Worm (Caenorhabditis elegans) whole organism, L3 larva: Measurements from ENCODE around the gene C25E10.8.

ENCODE experiments used
- R02D3.7 ChIP-seq: fragments of 150-350 bp; optimal IDR thresholded peaks from 2 replicates; lab custom pipeline; 2014; ENCODE audit warnings: missing biosample characterization, missing genetic modification characterization
- ama-1 ChIP-seq: fragments of 150-350 bp; optimal IDR thresholded peaks from 2 replicates; lab custom pipeline; 2018
- egl-27 ChIP-seq: sonication (generic microtip); optimal IDR thresholded peaks from 4 replicates; lab custom pipeline; 2017; ENCODE audit warnings: missing biosample characterization, missing genetic modification reagents, missing genetic modification characterization
- elt-2 ChIP-seq: sonication (generic microtip); optimal IDR thresholded peaks from 2 replicates; lab custom pipeline; 2016; ENCODE audit warnings: missing genetic modification reagents, mild to moderate bottlenecking, missing genetic modification characterization, missing compliant biosample characterization
- elt-3 ChIP-seq, 3 experiments: fragments of 150-350 bp in 1 of 3; sonication (generic microtip) in 2 of 3; optimal IDR thresholded peaks; 2 replicates in 2 of 3; 4 replicates in 1 of 3; lab custom pipeline; 2014 to 2017; ENCODE audit warnings: missing biosample characterization in 3 of 3, missing genetic modification characterization in 3 of 3
- lin-39 ChIP-seq: fragments of 150-350 bp; optimal IDR thresholded peaks from 2 replicates; lab custom pipeline; 2018; ENCODE audit warnings: missing biosample characterization, missing genetic modification reagents, missing genetic modification characterization
- mdl-1 ChIP-seq: fragments of 150-350 bp; optimal IDR thresholded peaks from 2 replicates; lab custom pipeline; 2014; ENCODE audit warnings: missing biosample characterization, missing genetic modification characterization
- nhr-11 ChIP-seq: fragments of 150-350 bp; optimal IDR thresholded peaks from 2 replicates; lab custom pipeline; 2014; ENCODE audit warnings: missing biosample characterization, missing genetic modification characterization
- nhr-23 ChIP-seq: fragments of 150-350 bp; optimal IDR thresholded peaks from 2 replicates; lab custom pipeline; 2014; ENCODE audit warnings: missing biosample characterization, missing genetic modification reagents, missing genetic modification characterization
- nhr-28 ChIP-seq: fragments of 150-350 bp; optimal IDR thresholded peaks from 2 replicates; lab custom pipeline; 2014; ENCODE audit warnings: missing biosample characterization, missing genetic modification characterization
- nhr-76 ChIP-seq: fragments of 150-350 bp; sonication (generic microtip); optimal IDR thresholded peaks from 5 replicates; lab custom pipeline; 2014; ENCODE audit warnings: missing biosample characterization, missing genetic modification characterization
- tbx-2 ChIP-seq: sonication (generic microtip); optimal IDR thresholded peaks from 2 replicates; lab custom pipeline; 2016; ENCODE audit warnings: mild to moderate bottlenecking, missing genetic modification characterization, missing compliant biosample characterization
- ztf-11 ChIP-seq: fragments of 150-350 bp; optimal IDR thresholded peaks from 2 replicates; lab custom pipeline; 2014; ENCODE audit warnings: missing biosample characterization, missing genetic modification characterization
- ztf-4 ChIP-seq: fragments of 150-350 bp; optimal IDR thresholded peaks from 2 replicates; lab custom pipeline; 2014; ENCODE audit warnings: missing biosample characterization, missing genetic modification characterization

ce11 chrV:9094060-9094628, 40.3 kb upstream of the C25E10.8 start:
- TF ChIP-seq elt-3 (tag; optimal IDR thresholded peaks at IDR 0.05; lab: Kevin White, UChicago) = no peak
- no peak for TF ChIP-seq nhr-76
- peak; percentile 76 for TF ChIP-seq elt-2 (tag; lab: Kevin White, UChicago)
- TF ChIP-seq nhr-23 (tag; lab: Kevin White, UChicago) = no peak
- TF ChIP-seq egl-27 (tag; lab: Kevin White, UChicago) = no peak
- TF ChIP-seq ztf-11 (tag; lab: Kevin White, UChicago) = no peak
- TF ChIP-seq lin-39 (tag; lab: Kevin White, UChicago) = peak; percentile 76
- no peak for TF ChIP-seq R02D3.7
- TF ChIP-seq tbx-2 (tag; lab: Kevin White, UChicago) = no peak
- peak; percentile 3 for TF ChIP-seq mdl-1 (tag; lab: Kevin White, UChicago)
- no peak for TF ChIP-seq nhr-11 (tag; lab: Kevin White, UChicago)
- no peak for TF ChIP-seq ztf-4 (tag; lab: Kevin White, UChicago)
- TF ChIP-seq ama-1 (lab: Kevin White, UChicago) = no peak
- no peak for TF ChIP-seq nhr-28 (tag; lab: Kevin White, UChicago)
